Worm (Caenorhabditis elegans) whole organism, L3 larva: ENCODE measurements around the gene F42A6.5.

Experiments used
- ZK546.5 ChIP-seq: sonication (generic microtip); optimal IDR thresholded peaks from 2 replicates; lab custom pipeline; 2017; ENCODE audit warnings: missing biosample characterization, missing genetic modification characterization
- elt-1 ChIP-seq: fragments of 150-350 bp; optimal IDR thresholded peaks from 2 replicates; lab custom pipeline; 2014; ENCODE audit warnings: missing biosample characterization, missing genetic modification characterization
- elt-2 ChIP-seq: sonication (generic microtip); optimal IDR thresholded peaks from 2 replicates; lab custom pipeline; 2016; ENCODE audit warnings: missing genetic modification reagents, mild to moderate bottlenecking, missing genetic modification characterization, missing compliant biosample characterization
- jun-1 ChIP-seq: fragments of 150-350 bp; optimal IDR thresholded peaks from 2 replicates; lab custom pipeline; 2014; ENCODE audit warnings: missing biosample characterization, missing genetic modification reagents, missing genetic modification characterization
- nhr-67 ChIP-seq: fragments of 150-350 bp; optimal IDR thresholded peaks from 2 replicates; lab custom pipeline; 2014; ENCODE audit warnings: missing biosample characterization, missing genetic modification characterization
- sea-2 ChIP-seq: fragments of 150-350 bp; sonication (generic microtip); optimal IDR thresholded peaks from 4 replicates; lab custom pipeline; 2014; ENCODE audit warnings: missing biosample characterization, missing genetic modification reagents, missing genetic modification characterization
- zag-1 ChIP-seq: fragments of 150-350 bp; optimal IDR thresholded peaks from 2 replicates; lab custom pipeline; 2014; ENCODE audit warnings: missing biosample characterization, missing genetic modification characterization

DNA sequence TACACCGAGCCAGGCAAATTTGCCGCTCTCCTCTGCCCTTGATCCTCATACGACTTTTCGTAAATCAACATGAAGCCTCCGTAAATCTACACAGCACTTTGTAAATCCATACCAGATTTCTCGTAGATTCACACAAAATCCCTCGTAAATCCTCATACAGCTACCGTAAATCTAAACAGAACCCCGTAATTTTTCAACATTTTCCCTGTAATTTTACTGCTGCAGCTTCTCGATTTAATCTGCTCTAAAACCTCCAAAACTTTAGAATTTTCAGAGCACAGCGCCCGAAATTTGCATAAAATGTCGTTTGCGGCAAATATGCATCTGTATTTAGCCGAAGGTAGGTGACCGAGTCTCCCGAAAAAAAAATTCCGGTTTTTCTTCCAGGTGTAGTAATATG lies 23.1 kb upstream of the F42A6.5 start, which contains the start of gene F42A6.1:
- TF ChIP-seq ZK546.5 (tag; lab: Kevin White, UChicago), result no peak
- no peak for TF ChIP-seq zag-1
- no peak for TF ChIP-seq elt-1 (tag; lab: Kevin White, UChicago)
- no peak for TF ChIP-seq nhr-67 (tag; lab: Kevin White, UChicago)
- TF ChIP-seq jun-1, result no peak
- TF ChIP-seq sea-2 (GFP tag; lab: Kevin White, UChicago), result no peak
- no peak for TF ChIP-seq elt-2 (tag; lab: Kevin White, UChicago)
